Worm (Caenorhabditis elegans) whole organism, L2 larva: ENCODE measurements around the gene srw-101.

Source experiments
- R02D3.7 ChIP-seq: fragments of 150-350 bp; optimal IDR thresholded peaks from 2 replicates; lab custom pipeline; 2014; ENCODE audit warnings: missing biosample characterization, missing genetic modification characterization
- aly-2 ChIP-seq: fragments of 150-350 bp; optimal IDR thresholded peaks from 2 replicates; lab custom pipeline; 2014; ENCODE audit warnings: missing biosample characterization, missing genetic modification characterization
- ama-1 ChIP-seq: fragments of 150-350 bp; optimal IDR thresholded peaks from 2 replicates; lab custom pipeline; 2018; ENCODE audit warnings: inconsistent platforms
- blmp-1 ChIP-seq: sonication (generic microtip); optimal IDR thresholded peaks from 2 replicates; lab custom pipeline; 2017; ENCODE audit warnings: missing genetic modification characterization, mild to moderate bottlenecking, missing compliant biosample characterization, antibody characterized with exemption, moderate library complexity; ENCODE audit not compliant: insufficient read depth
- nhr-12 ChIP-seq: fragments of 150-350 bp; optimal IDR thresholded peaks from 2 replicates; lab custom pipeline; 2014; ENCODE audit warnings: missing biosample characterization, missing genetic modification characterization
- sem-4 ChIP-seq: fragments of 150-350 bp; optimal IDR thresholded peaks from 2 replicates; lab custom pipeline; 2014; ENCODE audit warnings: missing biosample characterization, missing genetic modification reagents, missing genetic modification characterization
- zag-1 ChIP-seq: fragments of 150-350 bp; optimal IDR thresholded peaks from 2 replicates; lab custom pipeline; 2014; ENCODE audit warnings: missing biosample characterization, missing genetic modification characterization

ce11 chrV:1749053-1749452, 27.0 kb downstream of the srw-101 start, which contains the start of gene ZK697.8:
- no peak for TF ChIP-seq zag-1 (tag; lab: Kevin White, UChicago)
- TF ChIP-seq R02D3.7 (tag; lab: Kevin White, UChicago): no peak
- no peak for TF ChIP-seq aly-2
- no peak for TF ChIP-seq nhr-12 (tag; lab: Kevin White, UChicago)
- no peak for TF ChIP-seq ama-1 (lab: Kevin White, UChicago)
- TF ChIP-seq blmp-1 (tag; lab: Kevin White, UChicago): no peak
- TF ChIP-seq sem-4: no peak
